Worm (Caenorhabditis elegans): ENCODE data around the gene col-123.

DNA sequence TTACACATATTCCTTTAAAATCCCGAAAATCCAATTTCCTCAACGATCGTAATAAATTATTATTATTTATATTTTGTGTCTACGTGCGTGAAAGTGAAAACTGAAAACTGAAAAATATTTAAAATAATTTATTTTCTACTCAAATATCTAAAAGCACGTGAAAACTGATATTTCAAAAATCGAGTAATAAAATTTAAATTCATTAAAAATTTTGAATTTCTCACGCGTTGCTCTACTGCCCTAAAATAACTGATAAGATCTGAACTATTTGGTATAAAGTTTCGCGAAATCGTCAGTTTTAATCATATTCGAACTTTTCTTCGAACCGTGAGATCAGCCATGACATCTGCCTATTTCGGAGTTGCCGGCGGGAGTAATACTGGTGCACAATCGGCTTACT is 30.5 kb downstream of the col-123 start, which contains the start of gene ssq-1:
- TF ChIP-seq tbx-8 (GFP tag; optimal IDR thresholded peaks at IDR 0.05) (no peak), ceh-39 (tag; optimal IDR thresholded peaks at IDR 0.05) (no peak), ceh-83 (GFP tag; optimal IDR thresholded peaks at IDR 0.05) (no peak), unc-62 (GFP tag; optimal IDR thresholded peaks at IDR 0.05) (no peak), ces-1 (GFP tag; optimal IDR thresholded peaks at IDR 0.05) (no peak), ztf-11 (tag; optimal IDR thresholded peaks at IDR 0.05) (no peak), hlh-1 (tag; optimal IDR thresholded peaks at IDR 0.05) (no peak), snpc-4 (tag; optimal IDR thresholded peaks at IDR 0.05) (no peak), mep-1 (tag; optimal IDR thresholded peaks at IDR 0.05) (no peak), pha-4 (tag; optimal IDR thresholded peaks at IDR 0.05) (no peak), blmp-1 (tag; optimal IDR thresholded peaks at IDR 0.05) (no peak), ceh-43 (GFP tag; optimal IDR thresholded peaks at IDR 0.05) (no peak)
